Worm (Caenorhabditis elegans) whole organism, L1 larva: ENCODE results near the gene crn-2.

Source experiments
- ceh-8 ChIP-seq: fragments of 200-800 bp; sonication (Bioruptor generic); optimal IDR thresholded peaks from 2 replicates; lab custom pipeline; 2018; ENCODE audit warnings: mild to moderate bottlenecking, missing genetic modification characterization, moderate library complexity, missing compliant biosample characterization
- ceh-82 ChIP-seq, 3 experiments: fragments of 150-350 bp in 1 of 3; sonication (generic microtip) in 2 of 3; optimal IDR thresholded peaks; 2 replicates each; lab custom pipeline; 2014 to 2017; ENCODE audit warnings: missing biosample characterization in 3 of 3, missing genetic modification characterization in 3 of 3
- ces-1 ChIP-seq: fragments of 150-350 bp; optimal IDR thresholded peaks from 2 replicates; lab custom pipeline; 2014; ENCODE audit warnings: missing biosample characterization, missing genetic modification reagents, missing genetic modification characterization
- ets-5 ChIP-seq: fragments of 200-800 bp; sonication (Bioruptor generic); IDR thresholded peaks from 2 replicates; pipeline ENCODE4 v1.3.6; 2022; ENCODE audit warnings: missing genetic modification characterization, missing compliant biosample characterization
- mdl-1 ChIP-seq, 2 experiments: fragments of 150-350 bp; optimal IDR thresholded peaks; 2 replicates each; lab custom pipeline; 2014 to 2017; ENCODE audit warnings: missing biosample characterization in 2 of 2, missing genetic modification characterization in 2 of 2, inconsistent platforms in 1 of 2
- nhr-11 ChIP-seq: fragments of 150-350 bp; optimal IDR thresholded peaks from 2 replicates; lab custom pipeline; 2014; ENCODE audit warnings: missing biosample characterization, missing genetic modification characterization
- nhr-237 ChIP-seq: fragments of 150-350 bp; optimal IDR thresholded peaks from 2 replicates; lab custom pipeline; 2014; ENCODE audit warnings: missing biosample characterization, missing genetic modification characterization
- sptf-1 ChIP-seq: fragments of 150-350 bp; optimal IDR thresholded peaks from 2 replicates; lab custom pipeline; 2014; ENCODE audit warnings: missing biosample characterization, missing genetic modification characterization
- unc-86 ChIP-seq: sonication (generic microtip); optimal IDR thresholded peaks from 2 replicates; lab custom pipeline; 2016; ENCODE audit warnings: missing genetic modification characterization, missing compliant biosample characterization

- TF ChIP-seq ceh-82 (tag; optimal IDR thresholded peaks at IDR 0.05; lab: Kevin White, UChicago), result no peak
- TF ChIP-seq sptf-1 (tag; lab: Kevin White, UChicago), result no peak
- TF ChIP-seq ceh-8 (GFP tag; lab: Kevin White, UChicago), result no peak
- TF ChIP-seq ets-5 (GFP tag; lab: Robert Waterston, UW), result no peak
- TF ChIP-seq mdl-1 (tag; optimal IDR thresholded peaks at IDR 0.05; lab: Kevin White, UChicago), result no peak
- TF ChIP-seq unc-86 (tag; lab: Kevin White, UChicago), result no peak
- no peak for TF ChIP-seq nhr-237 (tag; lab: Kevin White, UChicago)
- no peak for TF ChIP-seq ces-1
- TF ChIP-seq nhr-11 (tag; lab: Kevin White, UChicago), result no peak
Measured at ce11 chrV:5621390-5621789, 27.0 kb downstream of the crn-2 start, which contains the start of gene M03E7.1.
